In genomic region chrX:17294169-17294833, dm6 we compare ENCODE assay signal across 1 fruit fly cellular context.
A peak's percentile ranks its signal among the peaks of the same experiment; 100 is the strongest.
TF ChIP-seq lines count a peak whose summit lies in the region.

No protein-coding gene starts in this region.

TF ChIP-seq in whole organism, embryonic, 481 proteins besides CTCF, POLR2A, EP300 and RAD21 (continued from another document):
- TF ChIP-seq Tbp (GFP tag; optimal IDR thresholded peaks at IDR 0.05; lab: Kevin White, UChicago) (no peak), Adf1 (GFP tag; IDR thresholded peaks at IDR 0.05; lab: Robert Waterston, UW) (no peak), CG42726 (GFP tag; IDR thresholded peaks at IDR 0.05; lab: Robert Waterston, UW; ENCODE audit: partially characterized antibody) (no peak), tll (GFP tag; optimal IDR thresholded peaks at IDR 0.05; lab: Kevin White, UChicago) (no peak), gcm (GFP tag; optimal IDR thresholded peaks at IDR 0.05; lab: Kevin White, UChicago) (no peak), CG8281 (tag; optimal IDR thresholded peaks at IDR 0.05; lab: Kevin White, UChicago) (peak; percentile 13), emc (GFP tag; optimal IDR thresholded peaks at IDR 0.05; lab: Kevin White, UChicago) (no peak)
TF ChIP-seq in whole organism, embryonic: peak in this region for 81.
